Worm (Caenorhabditis elegans): ENCODE measurements around the gene lron-10.

Gene lron-10

ce11 chrIII:10595066-10595465, 26.1 kb downstream of the lron-10 start, which contains the start of gene Y45F3A.9:
TSS of gene Y45F3A.9 (minus strand) at chrIII:10595166.
- no peak for TF ChIP-seq nhr-84 (tag; optimal IDR thresholded peaks at IDR 0.05)
- no peak for TF ChIP-seq rnt-1 (tag; optimal IDR thresholded peaks at IDR 0.05)
- TF ChIP-seq ceh-63 (GFP tag; optimal IDR thresholded peaks at IDR 0.05) = no peak
- no peak for TF ChIP-seq nhr-237 (tag; optimal IDR thresholded peaks at IDR 0.05)
- TF ChIP-seq blmp-1 (tag; optimal IDR thresholded peaks at IDR 0.05) = no peak
- no peak for TF ChIP-seq nhr-77 (tag; optimal IDR thresholded peaks at IDR 0.05)
- no peak for TF ChIP-seq unc-62 (GFP tag; optimal IDR thresholded peaks at IDR 0.05)
- TF ChIP-seq mep-1 (tag; optimal IDR thresholded peaks at IDR 0.05) = no peak
- TF ChIP-seq nhr-12 (tag; optimal IDR thresholded peaks at IDR 0.05) = no peak
- no peak for TF ChIP-seq zag-1 (tag; optimal IDR thresholded peaks at IDR 0.05)
- TF ChIP-seq fkh-10 (GFP tag; optimal IDR thresholded peaks at IDR 0.05) = no peak
- no peak for TF ChIP-seq zip-4 (GFP tag; optimal IDR thresholded peaks at IDR 0.05)
- TF ChIP-seq fkh-4 (tag; optimal IDR thresholded peaks at IDR 0.05; ENCODE audit: borderline replicate concordance) = no peak
- no peak for TF ChIP-seq nhr-28 (tag; optimal IDR thresholded peaks at IDR 0.05)
- TF ChIP-seq lsy-2 (tag; optimal IDR thresholded peaks at IDR 0.05) = no peak
- no peak for TF ChIP-seq grh-1 (GFP tag; IDR thresholded peaks at IDR 0.05)
- no peak for TF ChIP-seq swsn-7 (tag; optimal IDR thresholded peaks at IDR 0.05)

ce11 chrIII:10592729-10593128, 28.4 kb downstream of the lron-10 start, which contains the start of gene Y45F3A.8:
TSS of gene Y45F3A.8 (minus strand) at chrIII:10592829.
- no peak for TF ChIP-seq egl-13 (tag; optimal IDR thresholded peaks at IDR 0.05)
- no peak for TF ChIP-seq nhr-76 (tag; optimal IDR thresholded peaks at IDR 0.05)
- no peak for TF ChIP-seq elt-3 (tag; optimal IDR thresholded peaks at IDR 0.05)
- TF ChIP-seq C16A3.4 (tag; optimal IDR thresholded peaks at IDR 0.05) = no peak

ce11 chrIII:10592074-10592473, 29.1 kb downstream of the lron-10 start:
- TF ChIP-seq swsn-7 (tag; optimal IDR thresholded peaks at IDR 0.05) (no peak), nhr-77 (tag; optimal IDR thresholded peaks at IDR 0.05) (no peak), jun-1 (tag; optimal IDR thresholded peaks at IDR 0.05) (no peak), unc-130 (tag; optimal IDR thresholded peaks at IDR 0.05) (no peak), mef-2 (tag; optimal IDR thresholded peaks at IDR 0.05) (no peak), zip-4 (GFP tag; optimal IDR thresholded peaks at IDR 0.05) (no peak), xbp-1 (tag; optimal IDR thresholded peaks at IDR 0.05) (no peak), egl-13 (tag; optimal IDR thresholded peaks at IDR 0.05) (no peak), nhr-47 (tag; optimal IDR thresholded peaks at IDR 0.05) (no peak), lin-14 (GFP tag; optimal IDR thresholded peaks at IDR 0.05) (no peak), skn-1 (tag; optimal IDR thresholded peaks at IDR 0.05) (no peak), mab-9 (GFP tag; IDR thresholded peaks at IDR 0.05) (no peak), nhr-90 (tag; optimal IDR thresholded peaks at IDR 0.05; ENCODE audit: poor library complexity) (no peak), pax-3 (tag; optimal IDR thresholded peaks at IDR 0.05) (no peak), snu-23 (GFP tag; optimal IDR thresholded peaks at IDR 0.05) (no peak), fkh-10 (GFP tag; optimal IDR thresholded peaks at IDR 0.05) (no peak), nhr-19 (GFP tag; conservative IDR thresholded peaks at IDR 0.05) (no peak)

ce11 chrIII:10586243-10586642, 34.9 kb downstream of the lron-10 start, which contains the start of gene Y45F3A.5:
TSS of gene Y45F3A.5 (minus strand) at chrIII:10586343.
- TF ChIP-seq grh-1 (GFP tag; IDR thresholded peaks at IDR 0.05) (no peak), C34B4.2 (tag; optimal IDR thresholded peaks at IDR 0.05) (no peak), nhr-28 (tag; optimal IDR thresholded peaks at IDR 0.05) (no peak), ceh-82 (tag; optimal IDR thresholded peaks at IDR 0.05) (no peak), mdl-1 (tag; optimal IDR thresholded peaks at IDR 0.05) (no peak), nhr-90 (tag; optimal IDR thresholded peaks at IDR 0.05; ENCODE audit: poor library complexity) (no peak), pag-3 (tag; optimal IDR thresholded peaks at IDR 0.05; ENCODE audit: borderline replicate concordance, insufficient read depth) (no peak), snpc-4 (tag; optimal IDR thresholded peaks at IDR 0.05) (no peak), dpl-1 (GFP tag; optimal IDR thresholded peaks at IDR 0.05) (no peak), pax-3 (tag; optimal IDR thresholded peaks at IDR 0.05) (no peak), elt-3 (tag; optimal IDR thresholded peaks at IDR 0.05) (no peak), lin-15B (tag; optimal IDR thresholded peaks at IDR 0.05) (no peak), unc-62 (GFP tag; optimal IDR thresholded peaks at IDR 0.05) (no peak), ceh-8 (GFP tag; optimal IDR thresholded peaks at IDR 0.05) (no peak), mep-1 (tag; optimal IDR thresholded peaks at IDR 0.05) (no peak), ztf-4 (tag; optimal IDR thresholded peaks at IDR 0.05) (no peak), fkh-10 (GFP tag; optimal IDR thresholded peaks at IDR 0.05) (no peak)
